Worm (Caenorhabditis elegans) whole organism, late embryonic: ENCODE results near the gene F01F1.2.

Experiments used
- C08G9.2 ChIP-seq: sonication (generic microtip); optimal IDR thresholded peaks from 2 replicates; lab custom pipeline; 2016; ENCODE audit warnings: mild to moderate bottlenecking, missing genetic modification characterization, moderate library complexity, missing compliant biosample characterization
- K02D7.2 ChIP-seq: sonication (generic microtip); optimal IDR thresholded peaks from 2 replicates; lab custom pipeline; 2017; ENCODE audit warnings: mild to moderate bottlenecking, missing genetic modification characterization, missing compliant biosample characterization
- T23F11.4 ChIP-seq: fragments of 200-800 bp; sonication (Bioruptor generic); optimal IDR thresholded peaks from 2 replicates; lab custom pipeline; 2018; ENCODE audit warnings: mild to moderate bottlenecking, missing genetic modification characterization, missing compliant biosample characterization
- ahr-1 ChIP-seq: sonication (generic microtip); optimal IDR thresholded peaks from 2 replicates; lab custom pipeline; 2016; ENCODE audit warnings: missing genetic modification characterization, missing compliant biosample characterization
- ama-1 ChIP-seq: fragments of 150-350 bp; optimal IDR thresholded peaks from 2 replicates; lab custom pipeline; 2014
- ceh-19 ChIP-seq: fragments of 200-800 bp; sonication (Bioruptor generic); optimal IDR thresholded peaks from 2 replicates; lab custom pipeline; 2018; ENCODE audit warnings: mild to moderate bottlenecking, missing genetic modification characterization, missing compliant biosample characterization
- ceh-2 ChIP-seq: sonication (generic microtip); optimal IDR thresholded peaks from 2 replicates; lab custom pipeline; 2016; ENCODE audit warnings: missing genotype, missing genetic modification characterization, missing compliant biosample characterization
- ceh-22 ChIP-seq: sonication (generic microtip); optimal IDR thresholded peaks from 2 replicates; lab custom pipeline; 2017; ENCODE audit warnings: missing biosample characterization, missing genetic modification characterization
- ceh-31 ChIP-seq: sonication (generic microtip); optimal IDR thresholded peaks from 2 replicates; lab custom pipeline; 2016; ENCODE audit warnings: missing genetic modification characterization, missing compliant biosample characterization
- ceh-45 ChIP-seq: fragments of 200-800 bp; sonication (Bioruptor generic); IDR thresholded peaks from 2 replicates; pipeline ENCODE4 v1.3.6; 2022; ENCODE audit warnings: missing genetic modification reagents, missing genetic modification characterization, missing compliant biosample characterization
- ceh-48 ChIP-seq: sonication (generic microtip); optimal IDR thresholded peaks from 2 replicates; lab custom pipeline; 2016; ENCODE audit warnings: missing genetic modification characterization, inconsistent platforms, missing compliant biosample characterization
- ceh-6 ChIP-seq: fragments of 200-800 bp; sonication (Bioruptor generic); optimal IDR thresholded peaks from 2 replicates; lab custom pipeline; 2018; ENCODE audit warnings: mild to moderate bottlenecking, missing genetic modification characterization, missing compliant biosample characterization
- ceh-9 ChIP-seq: sonication (generic microtip); optimal IDR thresholded peaks from 2 replicates; lab custom pipeline; 2016; ENCODE audit warnings: mild to moderate bottlenecking, missing genetic modification characterization, inconsistent platforms, missing compliant biosample characterization
- che-1 ChIP-seq: sonication (generic microtip); optimal IDR thresholded peaks from 2 replicates; lab custom pipeline; 2016; ENCODE audit warnings: mild to moderate bottlenecking, missing genetic modification characterization, missing compliant biosample characterization
- dmd-4 ChIP-seq: sonication (generic microtip); optimal IDR thresholded peaks from 2 replicates; lab custom pipeline; 2016; ENCODE audit warnings: borderline replicate concordance, missing genetic modification characterization, missing compliant biosample characterization
- elt-2 ChIP-seq: sonication (generic microtip); optimal IDR thresholded peaks from 2 replicates; lab custom pipeline; 2016; ENCODE audit warnings: missing genetic modification reagents, missing genetic modification characterization, missing compliant biosample characterization
- ets-4 ChIP-seq: sonication (generic microtip); optimal IDR thresholded peaks from 2 replicates; lab custom pipeline; 2016; ENCODE audit warnings: missing genetic modification characterization, missing compliant biosample characterization
- fkh-10 ChIP-seq: fragments of 150-350 bp; optimal IDR thresholded peaks from 2 replicates; lab custom pipeline; 2014; ENCODE audit warnings: missing biosample characterization, missing genetic modification reagents, missing genetic modification characterization
- fkh-6 ChIP-seq: sonication (generic microtip); optimal IDR thresholded peaks from 2 replicates; lab custom pipeline; 2016; ENCODE audit warnings: missing genetic modification characterization, missing compliant biosample characterization
- hlh-13 ChIP-seq: fragments of 200-800 bp; sonication (Bioruptor generic); optimal IDR thresholded peaks from 2 replicates; lab custom pipeline; 2018; ENCODE audit warnings: mild to moderate bottlenecking, missing genetic modification characterization, missing compliant biosample characterization
- hlh-15 ChIP-seq: sonication (generic microtip); optimal IDR thresholded peaks from 2 replicates; lab custom pipeline; 2016; ENCODE audit warnings: missing genetic modification characterization, missing compliant biosample characterization
- hlh-30 ChIP-seq: sonication (generic microtip); optimal IDR thresholded peaks from 2 replicates; lab custom pipeline; 2017; ENCODE audit warnings: antibody characterized with exemption, missing genetic modification characterization, missing compliant biosample characterization; ENCODE audit not compliant: insufficient read depth
- hlh-8 ChIP-seq: sonication (generic microtip); optimal IDR thresholded peaks from 2 replicates; lab custom pipeline; 2016; ENCODE audit warnings: missing genotype, missing genetic modification characterization, missing compliant biosample characterization
- mec-3 ChIP-seq: sonication (generic microtip); optimal IDR thresholded peaks from 2 replicates; lab custom pipeline; 2016; ENCODE audit warnings: borderline replicate concordance, missing genetic modification characterization, missing compliant biosample characterization
- nfya-1 ChIP-seq: sonication (generic microtip); optimal IDR thresholded peaks from 2 replicates; lab custom pipeline; 2017; ENCODE audit warnings: missing genetic modification characterization, mild to moderate bottlenecking, missing compliant biosample characterization, antibody characterized with exemption, moderate library complexity
- npax-4 ChIP-seq: sonication (generic microtip); optimal IDR thresholded peaks from 2 replicates; lab custom pipeline; 2016; ENCODE audit warnings: missing genetic modification characterization, missing compliant biosample characterization
- odd-2 ChIP-seq: sonication (generic microtip); optimal IDR thresholded peaks from 2 replicates; lab custom pipeline; 2017; ENCODE audit warnings: antibody characterized with exemption, mild to moderate bottlenecking, missing genetic modification characterization, missing compliant biosample characterization
- pha-2 ChIP-seq: sonication (generic microtip); optimal IDR thresholded peaks from 2 replicates; lab custom pipeline; 2017; ENCODE audit warnings: mild to moderate bottlenecking, missing genetic modification characterization, missing compliant biosample characterization
- pros-1 ChIP-seq: fragments of 150-350 bp; optimal IDR thresholded peaks from 2 replicates; lab custom pipeline; 2014; ENCODE audit warnings: missing biosample characterization, missing genetic modification reagents, missing genetic modification characterization
- sox-2 ChIP-seq: fragments of 200-800 bp; sonication (Bioruptor generic); IDR thresholded peaks from 2 replicates; pipeline ENCODE4 v1.3.6; 2022; ENCODE audit warnings: missing genetic modification reagents, missing genetic modification characterization, missing compliant biosample characterization
- sox-4 ChIP-seq: sonication (generic microtip); optimal IDR thresholded peaks from 2 replicates; lab custom pipeline; 2017; ENCODE audit warnings: mild to moderate bottlenecking, missing genetic modification characterization, inconsistent platforms, missing compliant biosample characterization
- syd-9 ChIP-seq: sonication (generic microtip); optimal IDR thresholded peaks from 2 replicates; lab custom pipeline; 2016; ENCODE audit warnings: mild to moderate bottlenecking, missing genetic modification characterization, moderate library complexity, missing compliant biosample characterization
- tbx-2 ChIP-seq: sonication (generic microtip); optimal IDR thresholded peaks from 2 replicates; lab custom pipeline; 2016; ENCODE audit warnings: missing genetic modification characterization, missing compliant biosample characterization
- tbx-7 ChIP-seq: sonication (generic microtip); optimal IDR thresholded peaks from 2 replicates; lab custom pipeline; 2016; ENCODE audit warnings: missing genotype, missing genetic modification characterization, missing compliant biosample characterization
- unc-42 ChIP-seq: sonication (generic microtip); optimal IDR thresholded peaks from 2 replicates; lab custom pipeline; 2016; ENCODE audit warnings: missing genotype, missing genetic modification characterization, missing compliant biosample characterization
- unc-86 ChIP-seq: sonication (generic microtip); optimal IDR thresholded peaks from 2 replicates; lab custom pipeline; 2016; ENCODE audit warnings: missing genetic modification characterization, missing compliant biosample characterization
- zip-5 ChIP-seq: sonication (generic microtip); optimal IDR thresholded peaks from 2 replicates; lab custom pipeline; 2016; ENCODE audit warnings: missing genetic modification characterization, missing compliant biosample characterization
- ztf-16 ChIP-seq: sonication (generic microtip); optimal IDR thresholded peaks from 2 replicates; lab custom pipeline; 2017; ENCODE audit warnings: missing genetic modification characterization, missing compliant biosample characterization

The F01F1.2 gene

ce11 chrIII:5876867-5877641, 1.3 kb upstream of the F01F1.2 start:
- peak; percentile 13 for TF ChIP-seq elt-2
- no peak for TF ChIP-seq ztf-16 (tag; lab: Kevin White, UChicago)

ce11 chrIII:5879291-5879968, 1.1 kb downstream of the F01F1.2 start, which contains the start of gene hpo-10:
hpo-10 (plus strand) TSS chrIII:5879489.
- no peak for TF ChIP-seq hlh-15 (tag; lab: Kevin White, UChicago)
- TF ChIP-seq hlh-30 (tag; lab: Kevin White, UChicago), result no peak
- TF ChIP-seq npax-4, result no peak
- TF ChIP-seq ceh-31 (tag; lab: Kevin White, UChicago), result peak; percentile 13
- TF ChIP-seq ets-4, result no peak
- peak; percentile 18 for TF ChIP-seq nfya-1 (tag; lab: Kevin White, UChicago)
- no peak for TF ChIP-seq C08G9.2
- no peak for TF ChIP-seq elt-2
- TF ChIP-seq dmd-4, result no peak
- no peak for TF ChIP-seq odd-2
- TF ChIP-seq hlh-13 (GFP tag; lab: Kevin White, UChicago), result no peak
- no peak for TF ChIP-seq hlh-8 (tag; lab: Kevin White, UChicago)
- TF ChIP-seq pros-1 (tag; lab: Kevin White, UChicago), result no peak
- TF ChIP-seq mec-3 (tag; lab: Kevin White, UChicago), result no peak
- TF ChIP-seq fkh-10, result no peak
- peak; percentile 93 for TF ChIP-seq ceh-48
- TF ChIP-seq ceh-19 (GFP tag; lab: Kevin White, UChicago), result no peak
- no peak for TF ChIP-seq syd-9 (tag; lab: Kevin White, UChicago)
- TF ChIP-seq tbx-7 (tag; lab: Kevin White, UChicago), result no peak
- TF ChIP-seq unc-86 (tag; lab: Kevin White, UChicago), result no peak
- no peak for TF ChIP-seq sox-2 (GFP tag; lab: Robert Waterston, UW)
- no peak for TF ChIP-seq sox-4 (tag; lab: Kevin White, UChicago)
- no peak for TF ChIP-seq K02D7.2 (tag; lab: Kevin White, UChicago)
- TF ChIP-seq che-1 (tag; lab: Kevin White, UChicago), result no peak
- no peak for TF ChIP-seq tbx-2
- TF ChIP-seq ceh-2 (tag; lab: Kevin White, UChicago), result no peak

- TF ChIP-seq fkh-6 (tag; lab: Kevin White, UChicago) (no peak), ahr-1 (tag; lab: Kevin White, UChicago) (no peak), ama-1 (lab: Kevin White, UChicago) (peak; percentile 0)
Observed at ce11 chrIII:5882284-5882683, 3.9 kb downstream of the F01F1.2 start.

DNA sequence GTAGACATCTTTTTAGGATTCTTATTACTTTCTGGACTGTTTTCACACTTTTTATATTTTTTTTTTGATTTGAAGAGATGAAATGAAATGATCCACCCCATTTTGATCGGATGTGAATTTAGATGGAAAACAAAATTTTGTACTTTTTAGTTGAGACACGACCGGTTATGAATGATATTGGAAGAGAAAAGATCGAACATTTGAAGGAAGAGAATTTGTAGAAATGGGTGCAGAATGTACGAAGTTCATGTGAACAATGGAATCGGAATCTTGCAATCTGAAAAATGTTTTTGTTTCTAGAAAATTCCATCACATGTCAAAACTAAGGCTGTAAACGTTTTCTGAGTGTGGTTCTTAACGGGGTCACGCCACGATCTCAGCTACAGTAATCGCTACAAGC, 4.5 kb downstream of the F01F1.2 start, which contains the start of gene F01F1.14:
Gene F01F1.14, minus strand, starts transcription at position 101 of the 400 bp plus-strand sequence.
- no peak for TF ChIP-seq ceh-6 (GFP tag; lab: Kevin White, UChicago)
- TF ChIP-seq pha-2 (tag; lab: Kevin White, UChicago), result no peak
- TF ChIP-seq ceh-19 (GFP tag; lab: Kevin White, UChicago), result no peak
- TF ChIP-seq ets-4, result no peak
- no peak for TF ChIP-seq fkh-10

DNA sequence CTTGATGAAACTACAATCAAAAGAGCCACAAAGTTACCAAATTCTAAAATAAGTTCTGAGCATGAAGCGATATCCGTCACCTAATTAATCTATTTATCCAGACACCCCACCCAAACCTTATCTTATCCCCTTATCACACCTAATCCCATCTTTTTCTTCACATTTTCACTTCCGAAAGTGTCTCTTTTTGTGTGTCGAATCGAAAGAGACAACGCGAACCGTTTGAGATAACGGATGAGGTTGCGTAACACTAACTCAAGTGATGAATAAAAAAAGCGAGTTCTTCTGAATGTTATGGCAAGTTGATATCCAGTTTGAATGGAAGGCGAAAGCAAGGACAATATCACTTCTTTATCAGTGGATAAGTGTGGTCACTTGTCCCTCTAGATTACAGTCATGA, 5.2 kb downstream of the F01F1.2 start:
- TF ChIP-seq unc-42 (no peak), elt-2 (no peak), ceh-22 (tag; lab: Kevin White, UChicago) (no peak), ceh-45 (GFP tag; lab: Robert Waterston, UW) (no peak), ceh-9 (tag; lab: Kevin White, UChicago) (no peak), odd-2 (no peak), syd-9 (tag; lab: Kevin White, UChicago) (no peak), nfya-1 (tag; lab: Kevin White, UChicago) (no peak), hlh-15 (tag; lab: Kevin White, UChicago) (no peak), T23F11.4 (GFP tag; lab: Kevin White, UChicago) (no peak), zip-5 (tag; lab: Kevin White, UChicago) (no peak), dmd-4 (no peak), sox-4 (tag; lab: Kevin White, UChicago) (no peak)
